Worm (Caenorhabditis elegans): ENCODE results near the gene C15B12.3.

C15B12.3 gene

DNA sequence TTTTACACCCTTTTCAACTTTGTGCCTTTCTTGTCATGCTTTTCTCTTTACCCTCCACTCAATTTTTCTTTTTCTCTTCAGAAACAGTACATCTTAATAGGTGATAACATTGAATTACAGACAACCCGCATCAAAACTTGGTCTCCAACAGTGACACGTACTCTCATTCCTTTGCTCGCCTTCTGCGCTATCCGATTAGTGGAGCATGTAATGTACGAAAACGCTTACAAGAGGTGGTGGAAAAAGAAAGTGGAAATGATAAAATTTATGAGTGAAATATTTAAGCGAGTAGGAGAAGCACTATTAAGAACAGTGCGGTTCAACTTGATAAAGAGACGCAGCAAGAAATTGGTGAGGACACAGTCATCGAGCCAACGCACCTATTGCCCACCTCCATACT, 10.8 kb downstream of the C15B12.3 start, which contains the start of gene pept-1 (continued):
- TF ChIP-seq ceh-82 (tag; optimal IDR thresholded peaks at IDR 0.05): no peak
- no peak for TF ChIP-seq dmd-9 (GFP tag; IDR thresholded peaks at IDR 0.05)
- peak; percentile 88 for TF ChIP-seq dmd-6 (GFP tag; IDR thresholded peaks at IDR 0.05)
- TF ChIP-seq lsy-2 (tag; optimal IDR thresholded peaks at IDR 0.05): no peak
- TF ChIP-seq nhr-10 (tag; optimal IDR thresholded peaks at IDR 0.05): no peak
- no peak for TF ChIP-seq daf-12 (tag; optimal IDR thresholded peaks at IDR 0.05)
- TF ChIP-seq nhr-48 (tag; optimal IDR thresholded peaks at IDR 0.05): peak; percentile 45
- peak; percentile 76 for TF ChIP-seq tra-1 (GFP tag; IDR thresholded peaks at IDR 0.05)
- 0 out of 2 replicates have a peak, but pooled peaks have one; percentile 16 for TF ChIP-seq nhr-41 (GFP tag; IDR thresholded peaks at IDR 0.05)
- TF ChIP-seq hmg-1.1 (GFP tag; IDR thresholded peaks at IDR 0.05): no peak
- TF ChIP-seq lin-39 (tag; optimal IDR thresholded peaks at IDR 0.05): no peak
- 0 out of 2 replicates have a peak, but pooled peaks have one; percentile 13 for TF ChIP-seq ceh-20 (GFP tag; IDR thresholded peaks at IDR 0.05)
- peak; percentile 91 for TF ChIP-seq hlh-11 (tag; optimal IDR thresholded peaks at IDR 0.05)
- no peak for TF ChIP-seq daf-16 (GFP tag; optimal IDR thresholded peaks at IDR 0.05)
- TF ChIP-seq daf-16 (tag; optimal IDR thresholded peaks at IDR 0.05): peak; percentile 58
- no peak for TF ChIP-seq daf-8 (GFP tag; IDR thresholded peaks at IDR 0.05)
- TF ChIP-seq nhr-102 (tag; optimal IDR thresholded peaks at IDR 0.05): peak; percentile 9
- no peak for TF ChIP-seq nhr-11 (tag; optimal IDR thresholded peaks at IDR 0.05)

DNA sequence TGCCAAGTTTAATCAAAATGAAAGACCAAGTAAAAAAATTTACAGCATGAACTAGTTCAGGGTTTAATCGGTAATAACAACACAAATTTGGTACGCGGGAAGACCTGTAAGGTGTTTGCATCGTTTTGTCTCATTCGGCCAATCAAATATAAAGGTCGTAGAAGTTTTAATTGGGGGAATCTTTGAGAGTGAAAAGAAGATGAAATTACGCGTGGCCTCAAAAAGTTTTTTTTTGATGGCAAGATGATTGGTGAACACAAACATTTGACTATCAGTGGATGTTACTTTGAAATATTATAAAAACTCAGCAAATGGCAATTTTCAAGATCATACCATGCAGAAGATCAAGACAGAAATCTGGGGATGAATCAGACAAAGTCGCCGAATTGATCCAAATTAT, 12.2 kb downstream of the C15B12.3 start, which contains the start of gene nas-33:
Gene nas-33 (minus strand): TSS at position 101 of the 400 bp plus-strand sequence.
- no peak for TF ChIP-seq skn-1 (tag; optimal IDR thresholded peaks at IDR 0.05)
- no peak for TF ChIP-seq lin-13 (GFP tag; optimal IDR thresholded peaks at IDR 0.05)
- no peak for TF ChIP-seq hif-1 (tag; optimal IDR thresholded peaks at IDR 0.05)
- TF ChIP-seq php-3 (GFP tag; IDR thresholded peaks at IDR 0.05): no peak
- TF ChIP-seq pqm-1 (tag; optimal IDR thresholded peaks at IDR 0.05): no peak
- TF ChIP-seq attf-4 (tag; optimal IDR thresholded peaks at IDR 0.05): no peak

- TF ChIP-seq unc-62 (GFP tag; optimal IDR thresholded peaks at IDR 0.05 in 1 of 2) (peak in 1 of 2 experiments; percentile 13), unc-62 (tag; optimal IDR thresholded peaks at IDR 0.05) (no peak), zip-2 (tag; optimal IDR thresholded peaks at IDR 0.05) (no peak)
Measured at ce11 chrX:6450839-6451491, 16.4 kb downstream of the C15B12.3 start, which contains the start of the genes grl-6 and K10C2.6. TSS of gene grl-6 (minus strand) at chrX:6450939. TSS of gene K10C2.6 (plus strand) at chrX:6451441.

ce11 chrX:6448866-6449400, 18.4 kb downstream of the C15B12.3 start, which contains the start of gene fah-1:
TSS of gene fah-1 (minus strand) at chrX:6448916.
- TF ChIP-seq daf-16 (GFP tag; optimal IDR thresholded peaks at IDR 0.05) (no peak), daf-16 (tag; optimal IDR thresholded peaks at IDR 0.05) (peak; percentile 73), php-3 (GFP tag; IDR thresholded peaks at IDR 0.05) (peak; percentile 71; the same call in 1 of the 2 replicates), lin-39 (tag; optimal IDR thresholded peaks at IDR 0.05) (no peak), mdl-1 (tag; optimal IDR thresholded peaks at IDR 0.05) (peak in 1 of 2 experiments; percentile 57), T20F7.1 (GFP tag; optimal IDR thresholded peaks at IDR 0.05) (peak; percentile 37), nhr-77 (tag; optimal IDR thresholded peaks at IDR 0.05) (peak; percentile 31), F44E2.7 (GFP tag; IDR thresholded peaks at IDR 0.05) (no peak), aha-1 (tag) (peak; percentile 86), dpl-1 (GFP tag; optimal IDR thresholded peaks at IDR 0.05) (no peak), pqm-1 (tag; optimal IDR thresholded peaks at IDR 0.05) (no peak), nhr-25 (tag; optimal IDR thresholded peaks at IDR 0.05; ENCODE audit: borderline replicate concordance, insufficient read depth) (peak; percentile 86), ceh-32 (tag; optimal IDR thresholded peaks at IDR 0.05; ENCODE audit: poor library complexity) (no peak), nhr-11 (tag; optimal IDR thresholded peaks at IDR 0.05) (no peak), dve-1 (tag; optimal IDR thresholded peaks at IDR 0.05; ENCODE audit: insufficient read depth) (peak; percentile 87), snpc-1.2 (GFP tag; IDR thresholded peaks at IDR 0.05) (no peak), hlh-30 (tag; optimal IDR thresholded peaks at IDR 0.05; ENCODE audit: insufficient read depth) (peak; percentile 68), ztf-7 (tag; optimal IDR thresholded peaks at IDR 0.05) (no peak), daf-12 (tag; optimal IDR thresholded peaks at IDR 0.05) (no peak), nhr-28 (tag; optimal IDR thresholded peaks at IDR 0.05) (peak; percentile 22), cey-2 (tag; optimal IDR thresholded peaks at IDR 0.05; ENCODE audit: borderline replicate concordance, insufficient read depth) (peak; percentile 15), T26A8.4 (GFP tag; IDR thresholded peaks at IDR 0.05) (peak; percentile 39; the same call in 1 of the 2 replicates), mxl-3 (GFP tag; optimal IDR thresholded peaks at IDR 0.05) (no peak), dmd-6 (GFP tag; IDR thresholded peaks at IDR 0.05) (peak; percentile 67), nhr-41 (GFP tag; IDR thresholded peaks at IDR 0.05) (no peak), D1046.2 (GFP tag; IDR thresholded peaks at IDR 0.05) (no peak)

Data from whole organism, L4 larva.